Worm (Caenorhabditis elegans): ENCODE results near the gene ccdc-47.

The ccdc-47 gene

ce11 chrIII:3907587-3907986, 9.2 kb upstream of the ccdc-47 start, which contains the start of gene mmcm-1:
Gene mmcm-1 (minus strand): TSS chrIII:3907687.
- no peak for TF ChIP-seq zag-1 (tag; optimal IDR thresholded peaks at IDR 0.05)
- no peak for TF ChIP-seq nhr-11 (tag; optimal IDR thresholded peaks at IDR 0.05)
- TF ChIP-seq Y55F3AM.14 (GFP tag; optimal IDR thresholded peaks at IDR 0.05): no peak
- no peak for TF ChIP-seq unc-55 (GFP tag; optimal IDR thresholded peaks at IDR 0.05)
- no peak for TF ChIP-seq nhr-77 (tag; optimal IDR thresholded peaks at IDR 0.05)
- no peak for TF ChIP-seq aly-2 (tag; optimal IDR thresholded peaks at IDR 0.05)
- TF ChIP-seq R02D3.7 (tag; optimal IDR thresholded peaks at IDR 0.05): no peak
- TF ChIP-seq elt-1 (tag; optimal IDR thresholded peaks at IDR 0.05): no peak
- no peak for TF ChIP-seq nhr-129 (tag; optimal IDR thresholded peaks at IDR 0.05)
- no peak for TF ChIP-seq ztf-4 (tag; optimal IDR thresholded peaks at IDR 0.05)
- no peak for TF ChIP-seq F13H6.1 (tag; optimal IDR thresholded peaks at IDR 0.05)
- TF ChIP-seq lin-39 (tag; optimal IDR thresholded peaks at IDR 0.05): no peak
- TF ChIP-seq snpc-4 (tag; optimal IDR thresholded peaks at IDR 0.05): no peak
- TF ChIP-seq ztf-1 (GFP tag; conservative IDR thresholded peaks at IDR 0.05): no peak
- no peak for TF ChIP-seq alr-1 (tag; optimal IDR thresholded peaks at IDR 0.05)
- TF ChIP-seq mbf-1 (tag; optimal IDR thresholded peaks at IDR 0.05): no peak
- no peak for TF ChIP-seq nhr-12 (tag; optimal IDR thresholded peaks at IDR 0.05)
- TF ChIP-seq ztf-11 (tag; optimal IDR thresholded peaks at IDR 0.05): no peak
- TF ChIP-seq dmd-4 (tag; optimal IDR thresholded peaks at IDR 0.05): no peak

- TF ChIP-seq ztf-4 (tag; optimal IDR thresholded peaks at IDR 0.05): peak; percentile 18
- peak; percentile 44 for TF ChIP-seq nhr-129 (tag; optimal IDR thresholded peaks at IDR 0.05)
- no peak for TF ChIP-seq mab-5 (tag; optimal IDR thresholded peaks at IDR 0.05)
- no peak for TF ChIP-seq alr-1 (tag; optimal IDR thresholded peaks at IDR 0.05)
- no peak for TF ChIP-seq ceh-82 (tag; optimal IDR thresholded peaks at IDR 0.05)
- TF ChIP-seq unc-55 (GFP tag; optimal IDR thresholded peaks at IDR 0.05): peak; percentile 48
- TF ChIP-seq sma-9 (GFP tag; optimal IDR thresholded peaks at IDR 0.05): peak; percentile 5
- TF ChIP-seq sma-9 (tag; optimal IDR thresholded peaks at IDR 0.05): no peak
- TF ChIP-seq mbf-1 (tag; optimal IDR thresholded peaks at IDR 0.05): no peak
- TF ChIP-seq C34F6.9 (tag; optimal IDR thresholded peaks at IDR 0.05): peak; percentile 66
- no peak for TF ChIP-seq sma-3 (GFP tag; optimal IDR thresholded peaks at IDR 0.05)
- peak in 1 of 2 experiments; percentile 44 for TF ChIP-seq lsy-2 (tag; optimal IDR thresholded peaks at IDR 0.05)
These were observed 8.6 kb upstream of the ccdc-47 start for ce11 chrIII:3908205-3908604.

DNA sequence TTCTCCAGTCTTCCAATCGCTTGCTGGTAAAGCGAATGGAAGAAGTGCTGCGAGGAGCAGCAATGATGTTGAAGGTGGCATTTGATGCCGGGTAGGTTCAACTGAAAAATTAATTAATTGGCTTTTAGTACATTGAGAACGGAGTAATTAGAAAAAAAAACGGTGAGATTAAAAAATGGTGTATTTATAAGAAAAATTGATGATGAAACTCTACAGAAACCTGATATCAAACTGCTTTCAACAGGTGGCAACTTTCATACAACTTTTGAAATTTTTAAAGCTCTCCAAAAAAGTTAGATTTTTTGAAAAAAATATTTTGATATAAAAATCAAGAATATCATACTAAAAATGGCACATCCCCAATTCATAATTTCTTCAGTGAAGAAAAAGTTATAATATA, 2.7 kb upstream of the ccdc-47 start, which contains the start of gene pat-3:
Gene pat-3 (minus strand): TSS at position 101 of the 400 bp plus-strand sequence.
- TF ChIP-seq lin-13 (GFP tag; optimal IDR thresholded peaks at IDR 0.05) (no peak), alr-1 (tag; optimal IDR thresholded peaks at IDR 0.05) (no peak), ceh-16 (tag; optimal IDR thresholded peaks at IDR 0.05) (no peak), lin-39 (tag; optimal IDR thresholded peaks at IDR 0.05) (no peak), zag-1 (tag; optimal IDR thresholded peaks at IDR 0.05) (no peak), elt-3 (tag; optimal IDR thresholded peaks at IDR 0.05) (no peak), fos-1 (tag; optimal IDR thresholded peaks at IDR 0.05) (no peak), nhr-11 (tag; optimal IDR thresholded peaks at IDR 0.05) (no peak), nhr-6 (tag; optimal IDR thresholded peaks at IDR 0.05) (no peak)

DNA sequence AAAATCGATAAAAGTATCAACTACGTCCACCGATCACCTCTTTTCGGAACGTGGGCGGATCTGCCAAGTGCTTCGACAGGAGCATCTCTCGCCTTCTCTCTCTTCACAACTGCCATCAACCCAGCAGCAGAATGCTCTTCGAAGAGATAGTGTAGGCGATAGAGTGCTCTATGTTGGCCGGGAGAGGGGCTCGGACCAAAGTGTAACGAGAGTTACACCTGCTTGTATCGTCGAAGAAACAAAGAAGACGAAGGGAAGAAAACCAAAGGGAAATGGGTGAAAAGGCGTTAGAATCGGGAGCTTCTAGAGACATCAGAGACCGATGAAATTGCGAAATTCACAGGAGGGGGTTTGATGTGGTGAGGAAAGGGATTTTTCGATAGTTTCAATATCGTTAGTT, 1.9 kb upstream of the ccdc-47 start:
- peak; percentile 33 for TF ChIP-seq C34F6.9 (tag; optimal IDR thresholded peaks at IDR 0.05)
- peak; percentile 63 for TF ChIP-seq nhr-129 (tag; optimal IDR thresholded peaks at IDR 0.05)
- peak; percentile 29 for TF ChIP-seq F13H6.1 (tag; optimal IDR thresholded peaks at IDR 0.05)
- peak; percentile 19 for TF ChIP-seq sma-9 (GFP tag; optimal IDR thresholded peaks at IDR 0.05)
- no peak for TF ChIP-seq sma-9 (tag; optimal IDR thresholded peaks at IDR 0.05)
- peak in 1 of 2 experiments; percentile 4 for TF ChIP-seq lsy-2 (tag; optimal IDR thresholded peaks at IDR 0.05)
- no peak for TF ChIP-seq ceh-16 (tag; optimal IDR thresholded peaks at IDR 0.05)
- no peak for TF ChIP-seq fos-1 (tag; optimal IDR thresholded peaks at IDR 0.05)
- peak; percentile 5 for TF ChIP-seq unc-55 (GFP tag; optimal IDR thresholded peaks at IDR 0.05)
- TF ChIP-seq lin-13 (GFP tag; optimal IDR thresholded peaks at IDR 0.05): no peak

DNA sequence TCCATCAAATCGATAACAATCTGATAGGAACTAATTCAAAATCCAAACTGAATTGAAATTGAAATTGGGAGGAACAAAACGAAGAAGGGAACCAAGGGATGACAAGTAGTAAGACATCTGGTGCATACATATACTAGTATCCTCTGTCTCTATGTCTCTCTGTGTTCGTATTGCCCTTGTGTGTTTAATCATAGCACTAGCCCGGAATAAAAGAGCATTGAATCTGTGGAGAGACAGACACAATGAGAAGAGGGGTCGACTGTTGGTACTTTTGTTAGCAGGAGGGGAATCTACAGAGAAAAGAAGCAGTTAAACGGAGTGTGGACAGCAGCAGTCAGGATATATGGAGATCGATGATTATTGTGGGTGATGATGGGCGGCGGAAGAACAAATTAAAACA, 1.1 kb upstream of the ccdc-47 start:
- TF ChIP-seq C34F6.9 (tag; optimal IDR thresholded peaks at IDR 0.05) (no peak), sma-9 (GFP tag; optimal IDR thresholded peaks at IDR 0.05) (peak; percentile 18), sma-9 (tag; optimal IDR thresholded peaks at IDR 0.05) (no peak), elt-3 (tag; optimal IDR thresholded peaks at IDR 0.05) (no peak), nhr-129 (tag; optimal IDR thresholded peaks at IDR 0.05) (peak; percentile 47), blmp-1 (tag; optimal IDR thresholded peaks at IDR 0.05; ENCODE audit: insufficient read depth) (no peak), nhr-21 (tag; optimal IDR thresholded peaks at IDR 0.05) (no peak)
